Worm (Caenorhabditis elegans): ENCODE data around the gene flcn-1.

ce11 chrII:6917710-6918109 is 10.9 kb upstream of the flcn-1 start, which contains the start of gene B0252.11:
- TF ChIP-seq ceh-16 (tag; optimal IDR thresholded peaks at IDR 0.05), result no peak
- no peak for TF ChIP-seq elt-3 (tag; optimal IDR thresholded peaks at IDR 0.05)
- TF ChIP-seq lsy-2 (tag; optimal IDR thresholded peaks at IDR 0.05), result no peak
- TF ChIP-seq nhr-12 (tag; optimal IDR thresholded peaks at IDR 0.05), result no peak

All from whole organism, L2 larva.